Fruit fly (Drosophila melanogaster) whole organism, embryonic: ENCODE results near the gene U2af50.
A peak's percentile ranks its signal among the peaks of the same experiment; 100 is the strongest.

Experiments used
- Atf-2 ChIP-seq: fragments of 200-800 bp; sonication (Bioruptor generic); optimal IDR thresholded peaks from 2 replicates; lab custom pipeline; 2016; ENCODE audit warnings: missing biosample characterization, missing genetic modification characterization
- B-H2 ChIP-seq: fragments of 200-800 bp; sonication (Bioruptor generic); optimal IDR thresholded peaks from 2 replicates; lab custom pipeline; 2018; ENCODE audit warnings: missing biosample characterization, mild to moderate bottlenecking, missing genetic modification characterization
- CG10321 ChIP-seq: fragments of 200-800 bp; sonication (Bioruptor generic); IDR thresholded peaks from 2 replicates; pipeline ENCODE4 v1.3.6; 2022; ENCODE audit warnings: missing biosample characterization, missing genetic modification characterization
- CG10366 ChIP-seq: fragments of 200-800 bp; sonication (Bioruptor generic); IDR thresholded peaks from 2 replicates; pipeline ENCODE4 v1.3.6; 2022; ENCODE audit warnings: missing biosample characterization, missing genetic modification characterization
- CG10543 ChIP-seq: fragments of 200-800 bp; sonication (Bioruptor generic); optimal IDR thresholded peaks from 3 replicates; lab custom pipeline; 2017; ENCODE audit warnings: missing biosample characterization, mild to moderate bottlenecking, missing genetic modification characterization, moderate library complexity
- CG15514 ChIP-seq: fragments of 200-800 bp; sonication (Bioruptor generic); optimal IDR thresholded peaks from 3 replicates; lab custom pipeline; 2017; ENCODE audit warnings: missing biosample characterization, missing genetic modification characterization, mild to moderate bottlenecking, moderate library complexity, missing genetic modification reagents
- CG2116 ChIP-seq: fragments of 200-800 bp; sonication (Bioruptor generic); optimal IDR thresholded peaks from 3 replicates; lab custom pipeline; 2018; ENCODE audit warnings: missing biosample characterization, mild to moderate bottlenecking, missing genetic modification characterization
- CG31224 ChIP-seq: fragments of 200-800 bp; sonication (Bioruptor generic); IDR thresholded peaks from 2 replicates; pipeline ENCODE4 v1.3.6; 2022; ENCODE audit warnings: missing biosample characterization, missing genetic modification characterization
- CG42726 ChIP-seq: fragments of 200-800 bp; sonication (Bioruptor generic); IDR thresholded peaks from 2 replicates; pipeline ENCODE4 v1.3.6; 2022; ENCODE audit warnings: missing biosample characterization, missing genetic modification characterization; ENCODE audit not compliant: partially characterized antibody
- CG9797 ChIP-seq: fragments of 200-800 bp; sonication (Bioruptor generic); optimal IDR thresholded peaks from 3 replicates; lab custom pipeline; 2018; ENCODE audit warnings: missing biosample characterization, mild to moderate bottlenecking, missing genetic modification characterization
- CHES-1-like ChIP-seq: fragments of 200-800 bp; sonication (Bioruptor generic); optimal IDR thresholded peaks from 2 replicates; lab custom pipeline; 2016; ENCODE audit warnings: missing biosample characterization, missing genetic modification characterization
- Dbx ChIP-seq: fragments of 200-800 bp; sonication (Bioruptor generic); IDR thresholded peaks from 3 replicates; pipeline ENCODE4 v1.3.6; 2022; ENCODE audit warnings: missing biosample characterization, missing genetic modification characterization
- Dll ChIP-seq: fragments of 200-800 bp; sonication (Bioruptor generic); IDR thresholded peaks from 4 replicates; pipeline ENCODE4 v1.3.6; 2022; ENCODE audit warnings: missing biosample characterization, missing genetic modification characterization; ENCODE audit not compliant: partially characterized antibody
- Gsc ChIP-seq: fragments of 200-800 bp; sonication (Bioruptor generic); IDR thresholded peaks from 2 replicates; pipeline ENCODE4 v1.3.6; 2022; ENCODE audit warnings: missing biosample characterization, missing genetic modification characterization
- HLH4C ChIP-seq: fragments of 200-800 bp; sonication (Bioruptor generic); IDR thresholded peaks from 3 replicates; pipeline ENCODE4 v1.3.6; 2022; ENCODE audit warnings: missing biosample characterization, missing genetic modification characterization; ENCODE audit not compliant: partially characterized antibody
- Hand ChIP-seq: fragments of 200-800 bp; sonication (Bioruptor generic); optimal IDR thresholded peaks from 2 replicates; lab custom pipeline; 2017; ENCODE audit warnings: mild to moderate bottlenecking, missing biosample characterization, missing genetic modification reagents, missing genetic modification characterization
- Hmr ChIP-seq: fragments of 200-800 bp; sonication (Bioruptor generic); optimal IDR thresholded peaks from 3 replicates; lab custom pipeline; 2017; ENCODE audit warnings: mild to moderate bottlenecking, missing biosample characterization, missing genetic modification reagents, missing genetic modification characterization
- MESR4 ChIP-seq: fragments of 200-800 bp; sonication (Bioruptor generic); optimal IDR thresholded peaks from 2 replicates; lab custom pipeline; 2018; ENCODE audit warnings: missing biosample characterization, mild to moderate bottlenecking, missing genetic modification characterization, moderate library complexity
- MTF-1 ChIP-seq: fragments of 200-800 bp; sonication (Bioruptor generic); optimal IDR thresholded peaks from 2 replicates; lab custom pipeline; 2018; ENCODE audit warnings: missing biosample characterization, mild to moderate bottlenecking, missing genetic modification characterization, borderline replicate concordance
- Myb ChIP-seq: fragments of 200-800 bp; sonication (Bioruptor generic); optimal IDR thresholded peaks from 2 replicates; lab custom pipeline; 2016; ENCODE audit warnings: missing biosample characterization, missing genetic modification characterization
- NK7.1 ChIP-seq: fragments of 200-800 bp; sonication (Bioruptor generic); optimal IDR thresholded peaks from 3 replicates; lab custom pipeline; 2016; ENCODE audit warnings: missing biosample characterization, missing genetic modification characterization
- Oaz ChIP-seq: fragments of 200-800 bp; sonication (Bioruptor generic); IDR thresholded peaks from 2 replicates; pipeline ENCODE4 v1.3.6; 2022; ENCODE audit warnings: missing biosample characterization, missing genetic modification characterization
- Pdp1 ChIP-seq, 2 experiments: fragments of 200-800 bp; sonication (Bioruptor generic); optimal IDR thresholded peaks; 3 replicates each; lab custom pipeline; 2016; ENCODE audit warnings: missing biosample characterization in 2 of 2, missing genetic modification characterization in 2 of 2, mild to moderate bottlenecking in 1 of 2, moderate library complexity in 1 of 2
- TFAM ChIP-seq: fragments of 200-800 bp; sonication (Bioruptor generic); optimal IDR thresholded peaks from 2 replicates; lab custom pipeline; 2017; ENCODE audit warnings: missing biosample characterization, missing genetic modification characterization, inconsistent platforms
- Taf1 ChIP-seq: fragments of 200-800 bp; sonication (Bioruptor generic); IDR thresholded peaks from 2 replicates; pipeline ENCODE4 v1.3.6; 2022; ENCODE audit warnings: missing biosample characterization, missing genetic modification characterization
- Tbp ChIP-seq: fragments of >200 bp; optimal IDR thresholded peaks from 2 replicates; lab custom pipeline; 2018; ENCODE audit warnings: missing biosample characterization, missing genetic modification characterization
- ab ChIP-seq: fragments of 200-800 bp; sonication (Bioruptor generic); optimal IDR thresholded peaks from 2 replicates; lab custom pipeline; 2016; ENCODE audit warnings: missing biosample characterization, missing genetic modification characterization
- ara ChIP-seq: fragments of 200-800 bp; sonication (Bioruptor generic); IDR thresholded peaks from 2 replicates; pipeline ENCODE4 v1.3.6; 2022; ENCODE audit warnings: missing biosample characterization, missing genetic modification characterization
- cas ChIP-seq: fragments of 200-800 bp; sonication (Bioruptor generic); IDR thresholded peaks from 2 replicates; pipeline ENCODE4 v1.3.6; 2022; ENCODE audit warnings: missing biosample characterization, missing genetic modification characterization
- cwo ChIP-seq: fragments of 200-800 bp; sonication (Bioruptor generic); optimal IDR thresholded peaks from 3 replicates; lab custom pipeline; 2017; ENCODE audit warnings: missing biosample characterization, missing genetic modification characterization, mild to moderate bottlenecking, moderate library complexity, missing genetic modification reagents
- dpn ChIP-seq, 2 experiments: fragments of 200-800 bp; sonication (Bioruptor generic); optimal IDR thresholded peaks; 3 replicates each; lab custom pipeline; 2016; ENCODE audit warnings: missing biosample characterization in 2 of 2, missing genetic modification characterization in 2 of 2
- en ChIP-seq: fragments of 200-800 bp; sonication (Bioruptor generic); optimal IDR thresholded peaks from 2 replicates; lab custom pipeline; 2016; ENCODE audit warnings: missing biosample characterization, missing genetic modification characterization
- eve ChIP-seq, 2 experiments: fragments of >200 bp; optimal IDR thresholded peaks; 2 replicates each; lab custom pipeline; 2017; ENCODE audit warnings: missing biosample characterization in 2 of 2, missing genetic modification characterization in 2 of 2
- gce ChIP-seq: fragments of 200-800 bp; sonication (Bioruptor generic); IDR thresholded peaks from 3 replicates; pipeline ENCODE4 v1.3.6; 2022; ENCODE audit warnings: missing biosample characterization, missing genetic modification characterization
- gro ChIP-seq: fragments of 200-800 bp; sonication (Bioruptor generic); optimal IDR thresholded peaks from 2 replicates; lab custom pipeline; 2016; ENCODE audit warnings: missing biosample characterization, missing genetic modification characterization
- ham ChIP-seq: fragments of 200-800 bp; sonication (Bioruptor generic); IDR thresholded peaks from 2 replicates; pipeline ENCODE4 v1.3.6; 2022; ENCODE audit warnings: missing biosample characterization, missing genetic modification characterization
- hb ChIP-seq: fragments of 200-800 bp; sonication (Bioruptor generic); IDR thresholded peaks from 3 replicates; pipeline ENCODE4 v1.3.6; 2022; ENCODE audit warnings: missing biosample characterization, missing genetic modification characterization; ENCODE audit not compliant: partially characterized antibody
- inv ChIP-seq: fragments of 200-800 bp; sonication (Bioruptor generic); IDR thresholded peaks from 2 replicates; pipeline ENCODE4 v1.3.6; 2022; ENCODE audit warnings: missing biosample characterization, missing genetic modification characterization; ENCODE audit not compliant: partially characterized antibody
- mirr ChIP-seq: fragments of 200-800 bp; sonication (Bioruptor generic); optimal IDR thresholded peaks from 3 replicates; lab custom pipeline; 2018; ENCODE audit warnings: missing biosample characterization, mild to moderate bottlenecking, missing genetic modification characterization
- peb ChIP-seq: fragments of 200-800 bp; sonication (Bioruptor generic); IDR thresholded peaks from 2 replicates; pipeline ENCODE4 v1.3.6; 2022; ENCODE audit warnings: missing biosample characterization, missing genetic modification characterization
- pfk ChIP-seq: fragments of 200-800 bp; sonication (Bioruptor generic); optimal IDR thresholded peaks from 2 replicates; lab custom pipeline; 2018; ENCODE audit warnings: missing biosample characterization, mild to moderate bottlenecking, missing genetic modification characterization, moderate library complexity
- prd ChIP-seq, 3 experiments: fragments of >200 bp in 2 of 3; fragments of 200-800 bp in 1 of 3; sonication (Bioruptor generic) in 1 of 3; optimal IDR thresholded peaks in 2 of 3; IDR thresholded peaks in 1 of 3; 2 replicates in 2 of 3; 3 replicates in 1 of 3; pipeline versions ENCODE4 v1.3.6 to Lab custom; 2017 to 2022; ENCODE audit warnings: missing biosample characterization in 1 of 3, missing genetic modification characterization in 1 of 3
- pzg ChIP-seq: fragments of 200-800 bp; sonication (Bioruptor generic); optimal IDR thresholded peaks from 3 replicates; lab custom pipeline; 2018; ENCODE audit warnings: missing biosample characterization, mild to moderate bottlenecking, missing genetic modification characterization, moderate library complexity
- sna ChIP-seq: fragments of 200-800 bp; sonication (Bioruptor generic); IDR thresholded peaks from 2 replicates; pipeline ENCODE4 v1.3.6; 2022; ENCODE audit warnings: missing biosample characterization, missing genetic modification characterization; ENCODE audit not compliant: partially characterized antibody
- ssp ChIP-seq: fragments of 200-800 bp; sonication (Bioruptor generic); IDR thresholded peaks from 2 replicates; pipeline ENCODE4 v1.3.6; 2022; ENCODE audit warnings: missing biosample characterization, missing genetic modification characterization
- tup ChIP-seq: fragments of 200-800 bp; sonication (Bioruptor generic); optimal IDR thresholded peaks from 2 replicates; lab custom pipeline; 2016; ENCODE audit warnings: missing biosample characterization, mild to moderate bottlenecking, missing genetic modification characterization, moderate library complexity
- wek ChIP-seq: fragments of 200-800 bp; sonication (Bioruptor generic); optimal IDR thresholded peaks from 3 replicates; lab custom pipeline; 2018; ENCODE audit warnings: missing biosample characterization, mild to moderate bottlenecking, missing genetic modification characterization, moderate library complexity
- yki ChIP-seq: fragments of >200 bp; optimal IDR thresholded peaks from 3 replicates; lab custom pipeline; 2018
- zf30C ChIP-seq: fragments of 200-800 bp; sonication (Bioruptor generic); optimal IDR thresholded peaks from 3 replicates; lab custom pipeline; 2018; ENCODE audit warnings: missing biosample characterization, mild to moderate bottlenecking, missing genetic modification characterization

U2af50 gene

DNA sequence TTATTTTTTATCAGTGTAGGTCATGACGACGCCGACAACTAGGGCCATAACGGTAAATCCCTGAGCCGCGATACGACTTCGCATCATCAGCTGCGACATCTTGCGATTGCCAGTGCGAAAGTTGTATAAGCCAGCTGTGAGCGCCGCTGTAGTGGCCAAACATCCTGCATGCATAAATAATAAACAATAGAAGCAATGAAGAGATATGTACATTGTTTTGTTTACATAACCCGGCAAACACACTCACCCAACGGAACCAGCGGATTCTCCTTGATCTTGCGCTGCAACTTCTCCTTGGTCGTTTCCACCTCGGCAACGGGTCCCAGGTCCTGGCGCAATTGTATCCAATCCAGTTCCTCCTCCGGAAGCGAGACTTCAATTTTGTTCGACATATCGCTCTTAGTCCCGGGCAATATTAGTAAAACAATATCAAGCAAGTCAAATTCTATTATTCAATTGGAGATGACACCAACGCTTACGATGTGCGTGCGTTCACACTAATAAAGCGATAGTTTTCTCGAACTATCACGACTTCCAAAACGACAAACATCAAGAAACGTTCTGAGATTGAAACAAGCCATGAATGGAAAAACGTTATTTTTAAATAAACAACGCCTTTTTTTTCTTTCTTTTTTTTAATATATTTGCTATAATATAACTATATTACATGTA is 27.1 kb downstream of the U2af50 start (continued):
- TF ChIP-seq MESR4 (GFP tag; lab: Kevin White, UChicago) (peak; percentile 63), gce (GFP tag; lab: Robert Waterston, UW) (no peak), mirr (GFP tag; lab: Kevin White, UChicago) (no peak), cas (no peak), TFAM (GFP tag; lab: Kevin White, UChicago) (no peak), inv (peak; percentile 77), wek (GFP tag; lab: Kevin White, UChicago) (peak; percentile 2), CG2116 (peak; percentile 53), sna (peak; percentile 70), Pdp1 (GFP tag; optimal IDR thresholded peaks at IDR 0.05; lab: Kevin White, UChicago) (peak in 1 of 2 experiments; percentile 88), NK7.1 (GFP tag; lab: Kevin White, UChicago) (no peak), CG10321 (GFP tag; lab: Robert Waterston, UW) (no peak), CG42726 (GFP tag; lab: Robert Waterston, UW) (peak; percentile 89; the same call in 1 of the 2 replicates), CG9797 (GFP tag; lab: Kevin White, UChicago) (peak; percentile 72), MTF-1 (GFP tag; lab: Kevin White, UChicago) (no peak), ara (no peak), CG31224 (no peak), Gsc (no peak), prd (optimal IDR thresholded peaks at IDR 0.05; lab: Kevin White, UChicago) (no peak), prd (GFP tag; IDR thresholded peaks at IDR 0.05; lab: Robert Waterston, UW) (no peak), Oaz (GFP tag; lab: Robert Waterston, UW) (no peak), Tbp (GFP tag; lab: Kevin White, UChicago) (no peak), hb (peak; percentile 67), cwo (no peak), gro (GFP tag; lab: Kevin White, UChicago) (no peak), CG10366 (GFP tag; lab: Robert Waterston, UW) (no peak), zf30C (GFP tag; lab: Kevin White, UChicago) (peak; percentile 60), ham (GFP tag; lab: Robert Waterston, UW) (no peak), B-H2 (GFP tag; lab: Kevin White, UChicago) (peak; percentile 24), CG15514 (GFP tag; lab: Kevin White, UChicago) (peak; percentile 90), CHES-1-like (GFP tag; lab: Kevin White, UChicago) (peak; percentile 24), Atf-2 (GFP tag; lab: Kevin White, UChicago) (no peak), peb (GFP tag; lab: Robert Waterston, UW) (no peak), Dbx (GFP tag; lab: Robert Waterston, UW) (0 out of 3 replicates have a peak, but pooled peaks have one; percentile 19), dpn (GFP tag; optimal IDR thresholded peaks at IDR 0.05; lab: Kevin White, UChicago) (no peak), Dll (GFP tag; lab: Robert Waterston, UW) (peak; percentile 77), ssp (GFP tag; lab: Robert Waterston, UW) (peak; percentile 65), en (no peak), CG10543 (no peak), Taf1 (no peak), yki (lab: Kevin White, UChicago) (no peak), pfk (GFP tag; lab: Kevin White, UChicago) (peak; percentile 95), tup (no peak), pzg (GFP tag; lab: Kevin White, UChicago) (peak; percentile 58), ab (GFP tag; lab: Kevin White, UChicago) (no peak), Hand (no peak), eve (GFP tag; optimal IDR thresholded peaks at IDR 0.05; lab: Kevin White, UChicago) (no peak), Myb (peak; percentile 84), Hmr (GFP tag; lab: Kevin White, UChicago) (no peak), HLH4C (GFP tag; lab: Robert Waterston, UW) (peak; percentile 68)
